Worm (Caenorhabditis elegans) whole organism, L3 larva: Measurements from ENCODE around the gene mrps-16.

ENCODE experiments used
- ZK546.5 ChIP-seq: sonication (generic microtip); optimal IDR thresholded peaks from 2 replicates; lab custom pipeline; 2017; ENCODE audit warnings: missing biosample characterization, missing genetic modification characterization
- ama-1 ChIP-seq: fragments of 150-350 bp; optimal IDR thresholded peaks from 2 replicates; lab custom pipeline; 2018
- fos-1 ChIP-seq: fragments of 150-350 bp; optimal IDR thresholded peaks from 2 replicates; lab custom pipeline; 2014; ENCODE audit warnings: missing biosample characterization, missing genetic modification characterization
- nhr-11 ChIP-seq: fragments of 150-350 bp; optimal IDR thresholded peaks from 2 replicates; lab custom pipeline; 2014; ENCODE audit warnings: missing biosample characterization, missing genetic modification characterization
- nhr-237 ChIP-seq: fragments of 150-350 bp; optimal IDR thresholded peaks from 2 replicates; lab custom pipeline; 2014; ENCODE audit warnings: missing biosample characterization, missing genetic modification characterization
- nhr-76 ChIP-seq: fragments of 150-350 bp; sonication (generic microtip); optimal IDR thresholded peaks from 5 replicates; lab custom pipeline; 2014; ENCODE audit warnings: missing biosample characterization, missing genetic modification characterization
- pha-4 ChIP-seq: fragments of 150-350 bp; optimal IDR thresholded peaks from 2 replicates; lab custom pipeline; 2014; ENCODE audit warnings: missing biosample characterization, missing genetic modification reagents, missing genetic modification characterization
- skn-1 ChIP-seq: fragments of 150-350 bp; optimal IDR thresholded peaks from 2 replicates; lab custom pipeline; 2014; ENCODE audit warnings: missing biosample characterization, missing genetic modification characterization
- snpc-4 ChIP-seq: fragments of 150-350 bp; optimal IDR thresholded peaks from 2 replicates; lab custom pipeline; 2014; ENCODE audit warnings: missing biosample characterization, missing genetic modification characterization
- unc-39 ChIP-seq: sonication (generic microtip); optimal IDR thresholded peaks from 4 replicates; lab custom pipeline; 2017; ENCODE audit warnings: missing biosample characterization, missing genetic modification characterization
- ztf-4 ChIP-seq: fragments of 150-350 bp; optimal IDR thresholded peaks from 2 replicates; lab custom pipeline; 2014; ENCODE audit warnings: missing biosample characterization, missing genetic modification characterization

DNA sequence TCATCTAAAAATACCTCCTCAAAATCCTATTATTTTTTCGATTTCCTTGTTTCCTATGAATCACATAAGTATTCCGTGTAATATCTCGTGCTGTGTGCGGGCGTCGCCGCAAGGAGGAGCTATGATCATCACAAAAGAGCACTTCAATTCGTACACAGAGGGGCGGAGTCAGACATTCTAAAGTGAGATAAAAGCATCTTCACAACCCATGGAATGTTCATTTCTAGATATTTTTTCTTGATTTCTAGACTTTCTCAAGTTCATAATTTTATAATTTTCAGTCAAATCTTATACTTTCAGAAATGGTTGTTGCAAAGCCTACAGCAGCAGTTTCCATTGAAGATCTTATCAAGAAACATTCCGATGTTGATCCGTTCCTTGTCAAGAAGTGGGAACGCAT lies 26.8 kb upstream of the mrps-16 start, which contains the start of gene cex-1:
- TF ChIP-seq nhr-76 (tag; lab: Kevin White, UChicago) = no peak
- TF ChIP-seq skn-1 (tag; lab: Kevin White, UChicago) = no peak
- TF ChIP-seq fos-1 (tag; lab: Kevin White, UChicago) = no peak
- no peak for TF ChIP-seq ama-1 (lab: Kevin White, UChicago)
- TF ChIP-seq pha-4 (tag; lab: Kevin White, UChicago) = no peak
- no peak for TF ChIP-seq ZK546.5 (tag; lab: Kevin White, UChicago)
- TF ChIP-seq snpc-4 (tag; lab: Kevin White, UChicago) = no peak
- TF ChIP-seq ztf-4 (tag; lab: Kevin White, UChicago) = no peak
- TF ChIP-seq nhr-11 = no peak
- no peak for TF ChIP-seq unc-39 (tag; lab: Kevin White, UChicago)
- TF ChIP-seq nhr-237 = no peak
